Worm (Caenorhabditis elegans) whole organism, young adult: ENCODE data around the gene alkb-7.

Source experiments
- B0336.3 ChIP-seq: fragments of 200-800 bp; sonication (Bioruptor generic); IDR thresholded peaks from 2 replicates; pipeline ENCODE4 v1.3.6; 2022; ENCODE audit warnings: missing genetic modification characterization, missing compliant biosample characterization
- D2030.7 ChIP-seq: fragments of 200-800 bp; sonication (Bioruptor generic); IDR thresholded peaks from 2 replicates; pipeline ENCODE4 v1.3.6; 2022; ENCODE audit warnings: missing genetic modification reagents, missing genetic modification characterization, missing compliant biosample characterization
- F33H1.4 ChIP-seq: fragments of 200-800 bp; sonication (Bioruptor generic); IDR thresholded peaks from 2 replicates; pipeline ENCODE4 v1.3.6; 2022; ENCODE audit warnings: missing genetic modification reagents, missing genetic modification characterization, missing compliant biosample characterization
- F37B4.10 ChIP-seq: fragments of 200-800 bp; sonication (Bioruptor generic); IDR thresholded peaks from 2 replicates; pipeline ENCODE4 v1.3.6; 2022; ENCODE audit warnings: missing genetic modification characterization, missing compliant biosample characterization
- F39B2.1 ChIP-seq: fragments of 200-800 bp; sonication (Bioruptor generic); IDR thresholded peaks from 2 replicates; pipeline ENCODE4 v1.3.6; 2022; ENCODE audit warnings: missing genetic modification reagents, missing genetic modification characterization, missing compliant biosample characterization
- F49E8.2 ChIP-seq: sonication (generic microtip); optimal IDR thresholded peaks from 3 replicates; lab custom pipeline; 2017; ENCODE audit warnings: missing genetic modification characterization, mild to moderate bottlenecking, missing compliant biosample characterization, antibody characterized with exemption, moderate library complexity; ENCODE audit not compliant: insufficient read depth
- F57A8.1 ChIP-seq: fragments of 200-800 bp; sonication (Bioruptor generic); optimal IDR thresholded peaks from 2 replicates; lab custom pipeline; 2018; ENCODE audit warnings: mild to moderate bottlenecking, missing genetic modification characterization, moderate library complexity, missing compliant biosample characterization
- K11D2.4 ChIP-seq: fragments of 200-800 bp; sonication (Bioruptor generic); IDR thresholded peaks from 2 replicates; pipeline ENCODE4 v1.3.6; 2022; ENCODE audit warnings: missing genetic modification reagents, missing genetic modification characterization, missing compliant biosample characterization
- K12H6.12 ChIP-seq: fragments of 200-800 bp; sonication (Bioruptor generic); optimal IDR thresholded peaks from 2 replicates; lab custom pipeline; 2018; ENCODE audit warnings: mild to moderate bottlenecking, missing genetic modification characterization, missing compliant biosample characterization
- Y53G8AR.9 ChIP-seq: fragments of 200-800 bp; sonication (Bioruptor generic); conservative IDR thresholded peaks from 2 replicates; pipeline ENCODE4 v1.3.6; 2022; ENCODE audit warnings: missing genetic modification reagents, missing genetic modification characterization, missing compliant biosample characterization
- Y56A3A.18 ChIP-seq: fragments of 200-800 bp; sonication (Bioruptor generic); IDR thresholded peaks from 2 replicates; pipeline ENCODE4 v1.3.6; 2022; ENCODE audit warnings: missing genetic modification reagents, missing genetic modification characterization, missing compliant biosample characterization
- athp-1 ChIP-seq: sonication (generic microtip); optimal IDR thresholded peaks from 2 replicates; lab custom pipeline; 2017; ENCODE audit warnings: mild to moderate bottlenecking, missing genetic modification characterization, missing compliant biosample characterization
- attf-6 ChIP-seq: fragments of 200-800 bp; sonication (Bioruptor generic); IDR thresholded peaks from 2 replicates; pipeline ENCODE4 v1.3.6; 2022; ENCODE audit warnings: missing genetic modification reagents, missing genetic modification characterization, missing compliant biosample characterization
- ccch-3 ChIP-seq: fragments of 200-800 bp; sonication (Bioruptor generic); optimal IDR thresholded peaks from 2 replicates; lab custom pipeline; 2018; ENCODE audit warnings: mild to moderate bottlenecking, missing genetic modification characterization, missing compliant biosample characterization
- ceh-27 ChIP-seq: fragments of 200-800 bp; sonication (Bioruptor generic); optimal IDR thresholded peaks from 2 replicates; lab custom pipeline; 2018; ENCODE audit warnings: mild to moderate bottlenecking, missing genetic modification characterization, moderate library complexity, missing compliant biosample characterization
- ceh-58 ChIP-seq: fragments of 200-800 bp; sonication (Bioruptor generic); IDR thresholded peaks from 2 replicates; pipeline ENCODE4 v1.3.6; 2022; ENCODE audit warnings: missing genetic modification characterization, missing compliant biosample characterization
- ceh-79 ChIP-seq: sonication (generic microtip); optimal IDR thresholded peaks from 2 replicates; lab custom pipeline; 2017; ENCODE audit warnings: mild to moderate bottlenecking, missing genetic modification characterization, missing compliant biosample characterization
- dox-1 ChIP-seq: fragments of 200-800 bp; sonication (Bioruptor generic); IDR thresholded peaks from 2 replicates; pipeline ENCODE4 v1.3.6; 2022; ENCODE audit warnings: missing genetic modification reagents, missing genetic modification characterization, missing compliant biosample characterization
- egrh-3 ChIP-seq: fragments of 200-800 bp; sonication (Bioruptor generic); IDR thresholded peaks from 2 replicates; pipeline ENCODE4 v1.3.6; 2022; ENCODE audit warnings: missing genetic modification reagents, missing genetic modification characterization, missing compliant biosample characterization
- him-1 ChIP-seq: sonication (generic microtip); optimal IDR thresholded peaks from 2 replicates; lab custom pipeline; 2016; ENCODE audit warnings: missing genotype, missing genetic modification reagents, missing genetic modification characterization, missing compliant biosample characterization
- hmg-20 ChIP-seq: fragments of 200-800 bp; sonication (Bioruptor generic); IDR thresholded peaks from 2 replicates; pipeline ENCODE4 v1.3.6; 2022; ENCODE audit warnings: missing genetic modification reagents, missing genetic modification characterization, missing compliant biosample characterization
- let-607 ChIP-seq, 2 experiments: fragments of 200-800 bp in 1 of 2; sonication (Bioruptor generic) in 1 of 2; sonication (generic microtip) in 1 of 2; optimal IDR thresholded peaks; 2 replicates each; lab custom pipeline; 2016 to 2018; ENCODE audit warnings: mild to moderate bottlenecking in 2 of 2, missing compliant biosample characterization in 2 of 2, missing genetic modification characterization in 2 of 2, moderate library complexity in 2 of 2, missing genotype in 1 of 2
- lin-26 ChIP-seq: fragments of 200-800 bp; sonication (Bioruptor generic); IDR thresholded peaks from 2 replicates; pipeline ENCODE4 v1.3.6; 2022; ENCODE audit warnings: missing genetic modification reagents, missing genetic modification characterization, missing compliant biosample characterization
- lin-40 ChIP-seq: sonication (generic microtip); optimal IDR thresholded peaks from 2 replicates; lab custom pipeline; 2016; ENCODE audit warnings: missing genetic modification characterization, mild to moderate bottlenecking, missing compliant biosample characterization, missing genotype, missing genetic modification reagents
- lin-54 ChIP-seq: fragments of 200-800 bp; sonication (Bioruptor generic); optimal IDR thresholded peaks from 2 replicates; lab custom pipeline; 2018; ENCODE audit warnings: mild to moderate bottlenecking, missing genetic modification characterization, missing compliant biosample characterization
- lir-1 ChIP-seq: fragments of 200-800 bp; sonication (Bioruptor generic); conservative IDR thresholded peaks from 2 replicates; pipeline ENCODE4 v1.3.6; 2022; ENCODE audit warnings: missing genetic modification reagents, missing genetic modification characterization, missing compliant biosample characterization
- lsl-1 ChIP-seq: fragments of 200-800 bp; sonication (Bioruptor generic); optimal IDR thresholded peaks from 2 replicates; lab custom pipeline; 2018; ENCODE audit warnings: mild to moderate bottlenecking, missing genetic modification characterization, moderate library complexity, missing compliant biosample characterization
- lsy-27 ChIP-seq: sonication (generic microtip); optimal IDR thresholded peaks from 2 replicates; lab custom pipeline; 2017; ENCODE audit warnings: missing genetic modification characterization, mild to moderate bottlenecking, missing compliant biosample characterization, antibody characterized with exemption, missing genotype, borderline replicate concordance; ENCODE audit not compliant: insufficient read depth
- madf-10 ChIP-seq: sonication (generic microtip); optimal IDR thresholded peaks from 2 replicates; lab custom pipeline; 2016; ENCODE audit warnings: mild to moderate bottlenecking, missing genetic modification characterization, missing compliant biosample characterization
- madf-8 ChIP-seq: fragments of 200-800 bp; sonication (Bioruptor generic); conservative IDR thresholded peaks from 2 replicates; pipeline ENCODE4 v1.3.6; 2022; ENCODE audit warnings: missing genetic modification reagents, missing genetic modification characterization, missing compliant biosample characterization
- mcd-1 ChIP-seq: fragments of 200-800 bp; sonication (Bioruptor generic); IDR thresholded peaks from 2 replicates; pipeline ENCODE4 v1.3.6; 2022; ENCODE audit warnings: missing genetic modification reagents, missing genetic modification characterization, missing compliant biosample characterization
- nfya-2 ChIP-seq: fragments of 200-800 bp; sonication (Bioruptor generic); IDR thresholded peaks from 2 replicates; pipeline ENCODE4 v1.3.6; 2022; ENCODE audit warnings: missing genetic modification reagents, missing genetic modification characterization, missing compliant biosample characterization
- nhr-120 ChIP-seq: fragments of 200-800 bp; sonication (Bioruptor generic); IDR thresholded peaks from 2 replicates; pipeline ENCODE4 v1.3.6; 2022; ENCODE audit warnings: missing genetic modification characterization, missing compliant biosample characterization
- nhr-179 ChIP-seq: sonication (generic microtip); optimal IDR thresholded peaks from 2 replicates; lab custom pipeline; 2016; ENCODE audit warnings: mild to moderate bottlenecking, missing genetic modification characterization, missing compliant biosample characterization
- rcor-1 ChIP-seq: fragments of 200-800 bp; sonication (Bioruptor generic); IDR thresholded peaks from 2 replicates; pipeline ENCODE4 v1.3.6; 2022; ENCODE audit warnings: missing genetic modification reagents, missing genetic modification characterization, missing compliant biosample characterization
- sdz-38 ChIP-seq: sonication (generic microtip); optimal IDR thresholded peaks from 2 replicates; lab custom pipeline; 2016; ENCODE audit warnings: missing genotype, missing genetic modification characterization, missing compliant biosample characterization
- sptf-2 ChIP-seq: fragments of 200-800 bp; sonication (Bioruptor generic); optimal IDR thresholded peaks from 2 replicates; lab custom pipeline; 2018; ENCODE audit warnings: mild to moderate bottlenecking, missing genetic modification characterization, missing compliant biosample characterization
- tlf-1 ChIP-seq: fragments of 200-800 bp; sonication (Bioruptor generic); optimal IDR thresholded peaks from 2 replicates; lab custom pipeline; 2018; ENCODE audit warnings: mild to moderate bottlenecking, missing genetic modification characterization, missing compliant biosample characterization
- unc-62 ChIP-seq: fragments of 150-350 bp; optimal IDR thresholded peaks from 2 replicates; lab custom pipeline; 2014; ENCODE audit warnings: missing biosample characterization, missing genetic modification reagents, missing genetic modification characterization
- zfh-2 ChIP-seq: fragments of 200-800 bp; sonication (Bioruptor generic); conservative IDR thresholded peaks from 2 replicates; pipeline ENCODE4 v1.3.6; 2022; ENCODE audit warnings: missing genetic modification reagents, missing genetic modification characterization, missing compliant biosample characterization

Gene alkb-7

ce11 chrII:12778374-12778773, 9.6 kb downstream of the alkb-7 start (continued):
- TF ChIP-seq lin-26 (GFP tag; lab: Robert Waterston, UW) (peak; percentile 100), attf-6 (GFP tag; lab: Robert Waterston, UW) (peak; percentile 80), lir-1 (GFP tag; lab: Robert Waterston, UW) (peak; percentile 64; the same call in 1 of the 2 replicates), dox-1 (GFP tag; lab: Robert Waterston, UW) (peak; percentile 91), madf-8 (GFP tag; lab: Robert Waterston, UW) (peak; percentile 47)

ce11 chrII:12776379-12776778, 11.6 kb downstream of the alkb-7 start, which contains the start of gene Y46G5A.34:
Gene Y46G5A.34, plus strand, starts transcription at chrII:12776679.
- no peak for TF ChIP-seq lsy-27
- TF ChIP-seq ceh-79, result no peak
- no peak for TF ChIP-seq nfya-2 (GFP tag; lab: Robert Waterston, UW)
- no peak for TF ChIP-seq Y56A3A.18 (GFP tag; lab: Robert Waterston, UW)
- TF ChIP-seq hmg-20 (GFP tag; lab: Robert Waterston, UW), result no peak
- no peak for TF ChIP-seq F33H1.4 (GFP tag; lab: Robert Waterston, UW)
- TF ChIP-seq, all 124 proteins: peak for 0

- TF ChIP-seq him-1 (tag; lab: Kevin White, UChicago) (peak; percentile 25), F39B2.1 (GFP tag; lab: Robert Waterston, UW) (no peak)
- TF ChIP-seq, all 124 proteins: peak for 1
These were observed 13.6 kb downstream of the alkb-7 start, which contains the start of gene Y46G5A.14 for ce11 chrII:12774402-12774801. Gene Y46G5A.14, plus strand, starts transcription at chrII:12774702.

ce11 chrII:12769947-12770346, 18.0 kb downstream of the alkb-7 start:
- TF ChIP-seq athp-1 (no peak), zfh-2 (GFP tag; lab: Robert Waterston, UW) (peak; percentile 72), egrh-3 (GFP tag; lab: Robert Waterston, UW) (peak; percentile 85), Y56A3A.18 (GFP tag; lab: Robert Waterston, UW) (no peak), K11D2.4 (GFP tag; lab: Robert Waterston, UW) (no peak), F57A8.1 (no peak), mcd-1 (GFP tag; lab: Robert Waterston, UW) (0 out of 2 replicates have a peak, but pooled peaks have one; percentile 38)
- TF ChIP-seq, all 124 proteins: peak for 3

- TF ChIP-seq dox-1 (GFP tag; lab: Robert Waterston, UW), result 0 out of 2 replicates have a peak, but pooled peaks have one; percentile 18
- TF ChIP-seq Y53G8AR.9 (GFP tag; lab: Robert Waterston, UW), result 0 out of 2 replicates have a peak, but pooled peaks have one; percentile 35
- TF ChIP-seq unc-62 (GFP tag; lab: Kevin White, UChicago), result no peak
- TF ChIP-seq tlf-1, result no peak
- TF ChIP-seq madf-10 (tag; lab: Kevin White, UChicago), result no peak
- TF ChIP-seq B0336.3 (GFP tag; lab: Robert Waterston, UW), result no peak
- no peak for TF ChIP-seq ceh-58
- TF ChIP-seq lin-40 (tag; lab: Kevin White, UChicago), result peak; percentile 66
- TF ChIP-seq lsl-1 (GFP tag; lab: Kevin White, UChicago), result peak; percentile 2
- no peak for TF ChIP-seq D2030.7 (GFP tag; lab: Robert Waterston, UW)
- TF ChIP-seq rcor-1 (GFP tag; lab: Robert Waterston, UW), result no peak
- TF ChIP-seq nhr-120 (GFP tag; lab: Robert Waterston, UW), result no peak
- no peak for TF ChIP-seq ccch-3 (GFP tag; lab: Kevin White, UChicago)
- TF ChIP-seq lir-1 (GFP tag; lab: Robert Waterston, UW), result no peak
- TF ChIP-seq K12H6.12 (tag; lab: Kevin White, UChicago), result peak; percentile 14
- no peak for TF ChIP-seq F37B4.10 (GFP tag; lab: Robert Waterston, UW)
- TF ChIP-seq let-607 (tag; optimal IDR thresholded peaks at IDR 0.05; lab: Kevin White, UChicago), result peak in 1 of 2 experiments; percentile 36
- no peak for TF ChIP-seq sdz-38
- TF ChIP-seq lin-54 (GFP tag; lab: Kevin White, UChicago), result peak; percentile 39
- TF ChIP-seq sptf-2 (GFP tag; lab: Kevin White, UChicago), result no peak
- no peak for TF ChIP-seq F33H1.4 (GFP tag; lab: Robert Waterston, UW)
- TF ChIP-seq nhr-179 (tag; lab: Kevin White, UChicago), result no peak
- peak; percentile 89 for TF ChIP-seq mcd-1 (GFP tag; lab: Robert Waterston, UW)
- TF ChIP-seq athp-1, result no peak
- no peak for TF ChIP-seq F49E8.2 (tag; lab: Kevin White, UChicago)
- TF ChIP-seq ceh-27, result no peak
These were observed 19.7 kb downstream of the alkb-7 start, which contains the start of the genes vps-2 and tiar-2 for ce11 chrII:12768167-12768712. Gene vps-2, minus strand, starts transcription at chrII:12768217. Gene tiar-2, plus strand, starts transcription at chrII:12768686.
